Worm (Caenorhabditis elegans): ENCODE results near the gene cutl-19.

cutl-19 gene

DNA sequence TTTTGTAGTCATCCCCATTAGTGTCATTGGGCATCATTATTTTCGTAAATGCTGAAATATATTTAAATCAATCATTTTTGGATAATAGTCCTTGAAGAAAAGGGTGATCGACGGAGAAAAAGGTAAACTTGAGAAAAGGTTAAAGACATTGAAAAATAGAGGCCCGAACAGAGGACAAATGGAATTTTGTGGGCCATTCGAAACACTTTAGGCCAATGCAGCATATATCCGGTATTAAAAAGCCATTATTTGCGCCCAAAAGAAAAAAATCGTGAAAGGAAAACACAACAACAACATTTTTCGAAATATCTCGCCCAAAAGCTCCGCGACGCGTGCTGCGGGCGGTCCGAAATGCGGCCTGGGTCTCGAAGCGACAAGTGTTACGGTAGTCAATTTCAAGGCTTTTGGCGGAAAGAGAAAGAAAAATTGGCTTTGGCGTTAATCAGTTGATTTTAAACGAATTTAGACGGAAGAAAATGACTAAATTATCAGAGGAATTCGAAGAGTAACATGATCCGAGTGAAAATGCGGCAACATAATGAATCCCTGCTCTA lies 10.5 kb downstream of the cutl-19 start, which contains the start of gene morc-1:
Gene morc-1 (minus strand): TSS at position 51 of the 554 bp plus-strand sequence.
- TF ChIP-seq F13H6.1 (tag; optimal IDR thresholded peaks at IDR 0.05) (no peak), lsy-2 (tag; optimal IDR thresholded peaks at IDR 0.05) (no peak), nhr-237 (tag; optimal IDR thresholded peaks at IDR 0.05) (no peak), ama-1 (optimal IDR thresholded peaks at IDR 0.05) (no peak), nhr-23 (tag; optimal IDR thresholded peaks at IDR 0.05) (no peak), sma-3 (GFP tag; optimal IDR thresholded peaks at IDR 0.05) (no peak), R02D3.7 (tag; optimal IDR thresholded peaks at IDR 0.05) (no peak), zag-1 (tag; optimal IDR thresholded peaks at IDR 0.05) (no peak)

DNA sequence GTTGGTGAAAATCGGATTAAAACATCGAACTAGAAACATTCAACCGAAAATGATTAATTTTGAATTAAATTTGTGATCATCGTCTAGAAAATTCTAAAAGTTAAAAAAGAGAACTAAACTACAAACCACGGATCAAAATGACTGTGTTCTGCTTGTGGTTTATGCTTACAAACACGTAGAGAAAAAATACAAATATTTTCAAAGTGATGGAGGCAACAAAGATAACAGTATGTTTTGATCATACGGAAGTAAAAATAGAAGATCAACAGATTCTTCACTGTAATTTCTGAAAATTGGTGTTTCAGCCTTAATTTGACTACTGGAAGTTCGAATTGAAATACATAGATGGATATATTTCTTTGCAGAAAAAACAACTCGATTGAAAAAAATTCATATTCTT lies 14.1 kb downstream of the cutl-19 start:
- TF ChIP-seq nhr-77 (tag; optimal IDR thresholded peaks at IDR 0.05): no peak
- TF ChIP-seq F13H6.1 (tag; optimal IDR thresholded peaks at IDR 0.05): no peak
- no peak for TF ChIP-seq unc-39 (tag; optimal IDR thresholded peaks at IDR 0.05)
- no peak for TF ChIP-seq ztf-1 (GFP tag; conservative IDR thresholded peaks at IDR 0.05)
- TF ChIP-seq gmeb-1 (tag; optimal IDR thresholded peaks at IDR 0.05): no peak
- TF ChIP-seq ztf-4 (tag; optimal IDR thresholded peaks at IDR 0.05): no peak
- TF ChIP-seq egl-27 (tag; optimal IDR thresholded peaks at IDR 0.05): no peak
- no peak for TF ChIP-seq mab-5 (tag; optimal IDR thresholded peaks at IDR 0.05)
- TF ChIP-seq sem-4 (tag; optimal IDR thresholded peaks at IDR 0.05): no peak
- no peak for TF ChIP-seq ceh-82 (tag; optimal IDR thresholded peaks at IDR 0.05)
- TF ChIP-seq C34F6.9 (tag; optimal IDR thresholded peaks at IDR 0.05): no peak
- TF ChIP-seq elt-1 (tag; optimal IDR thresholded peaks at IDR 0.05): no peak
- TF ChIP-seq nhr-23 (tag; optimal IDR thresholded peaks at IDR 0.05): no peak
- no peak for TF ChIP-seq unc-55 (GFP tag; optimal IDR thresholded peaks at IDR 0.05)
- TF ChIP-seq nhr-129 (tag; optimal IDR thresholded peaks at IDR 0.05): no peak

ce11 chrIII:5202641-5203040 lies 14.8 kb downstream of the cutl-19 start:
- peak; percentile 51 for TF ChIP-seq ztf-4 (tag; optimal IDR thresholded peaks at IDR 0.05)
- peak; percentile 54 for TF ChIP-seq F13H6.1 (tag; optimal IDR thresholded peaks at IDR 0.05)
- TF ChIP-seq gmeb-1 (tag; optimal IDR thresholded peaks at IDR 0.05): peak; percentile 54
- no peak for TF ChIP-seq unc-62 (GFP tag; optimal IDR thresholded peaks at IDR 0.05)
- no peak for TF ChIP-seq nhr-12 (tag; optimal IDR thresholded peaks at IDR 0.05)
- TF ChIP-seq fos-1 (tag; optimal IDR thresholded peaks at IDR 0.05): peak; percentile 85
- no peak for TF ChIP-seq zag-1 (tag; optimal IDR thresholded peaks at IDR 0.05)
- no peak for TF ChIP-seq aly-2 (tag; optimal IDR thresholded peaks at IDR 0.05)
- no peak for TF ChIP-seq peb-1 (tag; optimal IDR thresholded peaks at IDR 0.05)
- peak; percentile 71 for TF ChIP-seq nhr-6 (tag; optimal IDR thresholded peaks at IDR 0.05)
- TF ChIP-seq dmd-4 (tag; optimal IDR thresholded peaks at IDR 0.05): no peak
- TF ChIP-seq nhr-21 (tag; optimal IDR thresholded peaks at IDR 0.05): peak; percentile 55
- no peak for TF ChIP-seq ZK546.5 (tag; optimal IDR thresholded peaks at IDR 0.05)
- no peak for TF ChIP-seq R02D3.7 (tag; optimal IDR thresholded peaks at IDR 0.05)
- TF ChIP-seq mbf-1 (tag; optimal IDR thresholded peaks at IDR 0.05): no peak
- no peak for TF ChIP-seq snpc-4 (tag; optimal IDR thresholded peaks at IDR 0.05)
- TF ChIP-seq ztf-11 (tag; optimal IDR thresholded peaks at IDR 0.05): no peak
- TF ChIP-seq sma-9 (GFP tag; optimal IDR thresholded peaks at IDR 0.05): peak; percentile 80
- TF ChIP-seq sma-9 (tag; optimal IDR thresholded peaks at IDR 0.05): no peak
- no peak for TF ChIP-seq elt-3 (tag; optimal IDR thresholded peaks at IDR 0.05)
- peak; percentile 80 for TF ChIP-seq nhr-129 (tag; optimal IDR thresholded peaks at IDR 0.05)
- no peak for TF ChIP-seq elt-1 (tag; optimal IDR thresholded peaks at IDR 0.05)
- TF ChIP-seq ceh-82 (tag; optimal IDR thresholded peaks at IDR 0.05): no peak
- no peak for TF ChIP-seq lin-11 (tag; optimal IDR thresholded peaks at IDR 0.05)
- no peak for TF ChIP-seq nhr-237 (tag; optimal IDR thresholded peaks at IDR 0.05)
- no peak for TF ChIP-seq ama-1 (optimal IDR thresholded peaks at IDR 0.05)
- TF ChIP-seq alr-1 (tag; optimal IDR thresholded peaks at IDR 0.05): no peak
- no peak for TF ChIP-seq nhr-23 (tag; optimal IDR thresholded peaks at IDR 0.05)
- no peak for TF ChIP-seq skn-1 (tag; optimal IDR thresholded peaks at IDR 0.05)
- no peak for TF ChIP-seq ztf-1 (GFP tag; conservative IDR thresholded peaks at IDR 0.05)
- peak; percentile 86 for TF ChIP-seq crh-2 (tag; optimal IDR thresholded peaks at IDR 0.05)
- TF ChIP-seq unc-55 (GFP tag; optimal IDR thresholded peaks at IDR 0.05): peak; percentile 45
- no peak for TF ChIP-seq mdl-1 (tag; optimal IDR thresholded peaks at IDR 0.05)
- TF ChIP-seq sem-4 (tag; optimal IDR thresholded peaks at IDR 0.05): no peak
- no peak for TF ChIP-seq mab-5 (tag; optimal IDR thresholded peaks at IDR 0.05)
- peak; percentile 70 for TF ChIP-seq blmp-1 (tag; optimal IDR thresholded peaks at IDR 0.05; ENCODE audit: insufficient read depth)
- peak; percentile 74 for TF ChIP-seq C34F6.9 (tag; optimal IDR thresholded peaks at IDR 0.05)
- peak; percentile 63 for TF ChIP-seq sma-3 (GFP tag; optimal IDR thresholded peaks at IDR 0.05)
- no peak for TF ChIP-seq Y55F3AM.14 (GFP tag; optimal IDR thresholded peaks at IDR 0.05)
- TF ChIP-seq nhr-11 (tag; optimal IDR thresholded peaks at IDR 0.05): no peak
- TF ChIP-seq nhr-77 (tag; optimal IDR thresholded peaks at IDR 0.05): no peak
- peak; percentile 55 for TF ChIP-seq lin-13 (GFP tag; optimal IDR thresholded peaks at IDR 0.05)
- peak; percentile 7 to 51 for TF ChIP-seq lsy-2 (tag; optimal IDR thresholded peaks at IDR 0.05)
- no peak for TF ChIP-seq ceh-16 (tag; optimal IDR thresholded peaks at IDR 0.05)
- peak; percentile 92 for TF ChIP-seq nhr-25 (tag; optimal IDR thresholded peaks at IDR 0.05)
- no peak for TF ChIP-seq nhr-10 (tag; optimal IDR thresholded peaks at IDR 0.05)
- TF ChIP-seq egl-27 (tag; optimal IDR thresholded peaks at IDR 0.05): peak; percentile 51
